ENCODE assay signal across 6 worm cellular contexts in genomic region chrIV:8009374-8009773, ce11.
TF ChIP-seq lines count a peak whose summit lies in the region.

No protein-coding gene starts in this region.

TF ChIP-seq in whole organism, L1 larva, 84 proteins besides CTCF, POLR2A, EP300 and RAD21:
- no peak for TF ChIP-seq nhr-237 (tag; optimal IDR thresholded peaks at IDR 0.05; lab: Kevin White, UChicago)
- TF ChIP-seq lin-14 (GFP tag; optimal IDR thresholded peaks at IDR 0.05; lab: Kevin White, UChicago): peak; percentile 60
- no peak for TF ChIP-seq vab-15 (tag; optimal IDR thresholded peaks at IDR 0.05; lab: Kevin White, UChicago)
- TF ChIP-seq unc-86 (tag; optimal IDR thresholded peaks at IDR 0.05; lab: Kevin White, UChicago): no peak
- peak; percentile 91 for TF ChIP-seq blmp-1 (tag; optimal IDR thresholded peaks at IDR 0.05; lab: Kevin White, UChicago)
- peak in 1 of 6 experiments; percentile 31 for TF ChIP-seq elt-3 (tag; optimal IDR thresholded peaks at IDR 0.05; lab: Kevin White, UChicago)
- TF ChIP-seq nhr-85 (tag; lab: Kevin White, UChicago): peak; percentile 76

TF ChIP-seq in whole organism, L2 larva, 48 proteins besides CTCF, POLR2A, EP300 and RAD21 (continues in another document):
- TF ChIP-seq nhr-10 (tag; optimal IDR thresholded peaks at IDR 0.05; lab: Kevin White, UChicago) (no peak), unc-62 (GFP tag; optimal IDR thresholded peaks at IDR 0.05; lab: Kevin White, UChicago) (no peak), peb-1 (tag; optimal IDR thresholded peaks at IDR 0.05; lab: Kevin White, UChicago) (no peak), sem-4 (tag; optimal IDR thresholded peaks at IDR 0.05; lab: Kevin White, UChicago) (no peak), ztf-11 (tag; optimal IDR thresholded peaks at IDR 0.05; lab: Kevin White, UChicago) (no peak), elt-1 (tag; optimal IDR thresholded peaks at IDR 0.05; lab: Kevin White, UChicago) (no peak), zag-1 (tag; optimal IDR thresholded peaks at IDR 0.05; lab: Kevin White, UChicago) (no peak), ceh-16 (tag; optimal IDR thresholded peaks at IDR 0.05; lab: Kevin White, UChicago) (peak; percentile 9), R02D3.7 (tag; optimal IDR thresholded peaks at IDR 0.05; lab: Kevin White, UChicago) (no peak), nhr-23 (tag; optimal IDR thresholded peaks at IDR 0.05; lab: Kevin White, UChicago) (no peak), gmeb-1 (tag; optimal IDR thresholded peaks at IDR 0.05; lab: Kevin White, UChicago) (no peak), nhr-129 (tag; optimal IDR thresholded peaks at IDR 0.05; lab: Kevin White, UChicago) (no peak), lin-39 (tag; optimal IDR thresholded peaks at IDR 0.05; lab: Kevin White, UChicago) (no peak), skn-1 (tag; optimal IDR thresholded peaks at IDR 0.05; lab: Kevin White, UChicago) (no peak), ztf-4 (tag; optimal IDR thresholded peaks at IDR 0.05; lab: Kevin White, UChicago) (no peak), snpc-4 (tag; optimal IDR thresholded peaks at IDR 0.05; lab: Kevin White, UChicago) (no peak), fos-1 (tag; optimal IDR thresholded peaks at IDR 0.05; lab: Kevin White, UChicago) (peak; percentile 14), nhr-12 (tag; optimal IDR thresholded peaks at IDR 0.05; lab: Kevin White, UChicago) (no peak)

TF ChIP-seq in whole organism, L3 larva, 47 proteins besides CTCF, POLR2A, EP300 and RAD21:
- no peak for TF ChIP-seq nhr-43 (tag; optimal IDR thresholded peaks at IDR 0.05; lab: Kevin White, UChicago; ENCODE audit: poor library complexity, severe bottlenecking)
- TF ChIP-seq nhr-67 (tag; optimal IDR thresholded peaks at IDR 0.05; lab: Kevin White, UChicago): no peak
- peak; percentile 80 for TF ChIP-seq nhr-25 (tag; optimal IDR thresholded peaks at IDR 0.05; lab: Kevin White, UChicago)

TF ChIP-seq in whole organism, L4 larva, 104 proteins besides CTCF, POLR2A, EP300 and RAD21:
- TF ChIP-seq madf-5 (GFP tag; IDR thresholded peaks at IDR 0.05; lab: Robert Waterston, UW) (0 out of 4 replicates have a peak, but pooled peaks of 1 of the 2 experiments have one; percentile 4), unc-62 (GFP tag; optimal IDR thresholded peaks at IDR 0.05 in 1 of 2; lab: Kevin White, UChicago) (peak in 1 of 2 experiments; percentile 47), unc-62 (tag; optimal IDR thresholded peaks at IDR 0.05; lab: Kevin White, UChicago) (no peak), daf-8 (GFP tag; IDR thresholded peaks at IDR 0.05; lab: Robert Waterston, UW) (no peak), attf-4 (tag; optimal IDR thresholded peaks at IDR 0.05; lab: Kevin White, UChicago) (no peak), aha-1 (tag; lab: Kevin White, UChicago) (peak; percentile 88), unc-39 (tag; optimal IDR thresholded peaks at IDR 0.05; lab: Kevin White, UChicago) (no peak), mdl-1 (tag; optimal IDR thresholded peaks at IDR 0.05; lab: Kevin White, UChicago) (peak in 1 of 2 experiments; percentile 14), mxl-3 (GFP tag; optimal IDR thresholded peaks at IDR 0.05; lab: Kevin White, UChicago) (peak; percentile 49)
TF ChIP-seq in whole organism, L4 larva: peak in this region for 5.

TF ChIP-seq in whole organism, early embryonic, 17 proteins besides CTCF, POLR2A, EP300 and RAD21:
- no peak for TF ChIP-seq tbx-11 (GFP tag; IDR thresholded peaks at IDR 0.05; lab: Robert Waterston, UW)
- peak; percentile 45 for TF ChIP-seq hmg-4 (GFP tag; optimal IDR thresholded peaks at IDR 0.05; lab: Kevin White, UChicago)
- TF ChIP-seq hmbx-1 (tag; optimal IDR thresholded peaks at IDR 0.05; lab: Kevin White, UChicago): no peak
- TF ChIP-seq flt-1 (GFP tag; IDR thresholded peaks at IDR 0.05; lab: Robert Waterston, UW): no peak
- TF ChIP-seq ceh-13 (GFP tag; optimal IDR thresholded peaks at IDR 0.05; lab: Kevin White, UChicago): no peak

TF ChIP-seq in whole organism, mixed stage, embryonic, 35 proteins besides CTCF, POLR2A, EP300 and RAD21:
- TF ChIP-seq nhr-76 (tag; optimal IDR thresholded peaks at IDR 0.05; lab: Kevin White, UChicago) (no peak), unc-120 (tag; optimal IDR thresholded peaks at IDR 0.05; lab: Kevin White, UChicago; ENCODE audit: poor library complexity, severe bottlenecking) (no peak), flh-1 (GFP tag; optimal IDR thresholded peaks at IDR 0.05; lab: Kevin White, UChicago) (no peak), elt-1 (tag; optimal IDR thresholded peaks at IDR 0.05; lab: Kevin White, UChicago; ENCODE audit: borderline replicate concordance, insufficient read depth) (no peak), mab-5 (tag; optimal IDR thresholded peaks at IDR 0.05; lab: Kevin White, UChicago) (no peak), bed-3 (GFP tag; optimal IDR thresholded peaks at IDR 0.05; lab: Kevin White, UChicago) (no peak), cnd-1 (tag; optimal IDR thresholded peaks at IDR 0.05; lab: Kevin White, UChicago) (no peak), mep-1 (tag; optimal IDR thresholded peaks at IDR 0.05; lab: Kevin White, UChicago) (no peak), tbx-8 (GFP tag; optimal IDR thresholded peaks at IDR 0.05; lab: Kevin White, UChicago) (no peak), drap-1 (GFP tag; optimal IDR thresholded peaks at IDR 0.05; lab: Kevin White, UChicago) (no peak), nhr-237 (tag; optimal IDR thresholded peaks at IDR 0.05; lab: Kevin White, UChicago) (no peak), mls-2 (tag; optimal IDR thresholded peaks at IDR 0.05; lab: Kevin White, UChicago) (peak; percentile 10), nhr-28 (tag; optimal IDR thresholded peaks at IDR 0.05; lab: Kevin White, UChicago) (no peak), nhr-2 (tag; optimal IDR thresholded peaks at IDR 0.05; lab: Kevin White, UChicago) (no peak), lin-13 (tag; optimal IDR thresholded peaks at IDR 0.05; lab: Kevin White, UChicago) (no peak), unc-62 (GFP tag; optimal IDR thresholded peaks at IDR 0.05; lab: Kevin White, UChicago) (no peak), unc-39 (tag; optimal IDR thresholded peaks at IDR 0.05; lab: Kevin White, UChicago) (no peak), ztf-11 (tag; optimal IDR thresholded peaks at IDR 0.05; lab: Kevin White, UChicago) (no peak), ceh-43 (GFP tag; optimal IDR thresholded peaks at IDR 0.05; lab: Kevin White, UChicago) (no peak), ceh-83 (GFP tag; optimal IDR thresholded peaks at IDR 0.05; lab: Kevin White, UChicago) (no peak), ham-2 (GFP tag; optimal IDR thresholded peaks at IDR 0.05; lab: Kevin White, UChicago) (peak; percentile 47), M03D4.4 (tag; optimal IDR thresholded peaks at IDR 0.05; lab: Kevin White, UChicago) (no peak), elt-3 (tag; optimal IDR thresholded peaks at IDR 0.05; lab: Kevin White, UChicago) (no peak), nhr-12 (tag; optimal IDR thresholded peaks at IDR 0.05; lab: Kevin White, UChicago) (no peak), blmp-1 (tag; optimal IDR thresholded peaks at IDR 0.05; lab: Kevin White, UChicago) (peak; percentile 62)

Comparison
In these comparisons a context has a peak if more than half of its experiments do, and no peak if none do; other contexts are left out.
1. Of the 29 proteins assayed by ChIP-seq in both whole organism, L4 larva and whole organism, L1 larva: peak only in whole organism, L4 larva: aha-1; only in whole organism, L1 larva: none; in both: none; in neither: 26; mixed calls (peak in some experiments, not most) for 2.